Fruit fly (Drosophila melanogaster): ENCODE results near the gene CG32795.
A peak's percentile ranks its signal among the peaks of the same experiment; 100 is the strongest.

CG32795 gene

DNA sequence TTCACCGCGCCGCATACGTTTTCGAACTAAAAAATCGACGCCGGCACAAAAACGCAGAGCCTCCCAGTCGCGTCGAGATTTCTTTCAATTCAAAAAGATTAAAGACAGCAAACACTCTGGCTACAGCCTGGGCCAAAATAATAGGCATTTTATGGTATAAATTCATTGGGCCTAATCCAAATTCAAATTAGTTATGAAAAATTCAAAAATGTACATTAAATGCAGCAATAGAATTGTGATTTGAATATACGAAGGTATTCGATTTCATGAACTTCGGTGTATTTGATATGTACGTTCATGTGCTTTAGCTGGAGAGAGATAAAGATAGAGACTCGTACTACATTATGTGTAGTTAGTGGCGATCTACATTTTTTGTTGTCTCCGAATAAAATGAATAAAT, 46.3 kb downstream of the CG32795 start, which contains the start of gene Syx4 (continued):
- TF ChIP-seq hb (GFP tag; IDR thresholded peaks at IDR 0.05; ENCODE audit: partially characterized antibody) (no peak), ham (GFP tag; IDR thresholded peaks at IDR 0.05) (peak; percentile 51; the same call in 1 of the 2 replicates), gcm (GFP tag; optimal IDR thresholded peaks at IDR 0.05) (peak; percentile 85), otp (GFP tag; IDR thresholded peaks at IDR 0.05) (peak; percentile 86), CG11723 (GFP tag; optimal IDR thresholded peaks at IDR 0.05) (peak; percentile 77), Sry-β (GFP tag; optimal IDR thresholded peaks at IDR 0.05) (peak; percentile 16), Nf-YC (tag; optimal IDR thresholded peaks at IDR 0.05) (peak; percentile 55), gsb-n (tag; optimal IDR thresholded peaks at IDR 0.05) (peak; percentile 79), aop (GFP tag; IDR thresholded peaks at IDR 0.05) (0 out of 2 replicates have a peak, but pooled peaks have one; percentile 48), mld (GFP tag; IDR thresholded peaks at IDR 0.05; ENCODE audit: partially characterized antibody) (no peak), CG9932 (GFP tag; IDR thresholded peaks at IDR 0.05) (peak; percentile 86), wdn (GFP tag; IDR thresholded peaks at IDR 0.05) (peak; percentile 83), Atf6 (GFP tag; IDR thresholded peaks at IDR 0.05) (peak; percentile 94), slou (GFP tag; optimal IDR thresholded peaks at IDR 0.05) (no peak), Mes4 (GFP tag; optimal IDR thresholded peaks at IDR 0.05) (peak; percentile 76), bowl (GFP tag; IDR thresholded peaks at IDR 0.05) (peak; percentile 85), CG14050 (GFP tag; IDR thresholded peaks at IDR 0.05) (peak; percentile 86), CrebB (tag; optimal IDR thresholded peaks at IDR 0.05) (peak; percentile 90), CoRest (tag; optimal IDR thresholded peaks at IDR 0.05) (peak; percentile 90), onecut (GFP tag; IDR thresholded peaks at IDR 0.05) (peak; percentile 85), CG6813 (GFP tag; optimal IDR thresholded peaks at IDR 0.05) (peak; percentile 86), Mad (GFP tag; optimal IDR thresholded peaks at IDR 0.05) (peak; percentile 81), klu (GFP tag; IDR thresholded peaks at IDR 0.05) (peak; percentile 56; the same call in 1 of the 2 replicates), CG10959 (GFP tag; IDR thresholded peaks at IDR 0.05) (peak; percentile 58; the same call in 1 of the 2 replicates), abd-A (tag; optimal IDR thresholded peaks at IDR 0.05) (no peak), tup (GFP tag; optimal IDR thresholded peaks at IDR 0.05) (peak; percentile 86), CG33557 (GFP tag; optimal IDR thresholded peaks at IDR 0.05) (no peak), CG5180 (GFP tag; optimal IDR thresholded peaks at IDR 0.05) (peak; percentile 76), Side (GFP tag; optimal IDR thresholded peaks at IDR 0.05) (peak; percentile 87), CG43689 (GFP tag; IDR thresholded peaks at IDR 0.05) (peak; percentile 74), CG32532 (GFP tag; IDR thresholded peaks at IDR 0.05) (peak; percentile 94), emc (GFP tag; optimal IDR thresholded peaks at IDR 0.05) (peak; percentile 79), PHDP (tag; optimal IDR thresholded peaks at IDR 0.05) (peak; percentile 95), Fer2 (tag; optimal IDR thresholded peaks at IDR 0.05) (peak; percentile 78), CG1233 (GFP tag; optimal IDR thresholded peaks at IDR 0.05) (peak; percentile 87), bsh (GFP tag; optimal IDR thresholded peaks at IDR 0.05) (peak; percentile 69 to 88), NFAT (GFP tag; IDR thresholded peaks at IDR 0.05) (peak; percentile 85), CG3281 (GFP tag; optimal IDR thresholded peaks at IDR 0.05) (peak; percentile 93), Lhr (GFP tag; optimal IDR thresholded peaks at IDR 0.05) (peak; percentile 50), CG17568 (GFP tag; optimal IDR thresholded peaks at IDR 0.05) (peak; percentile 81), usp (GFP tag; optimal IDR thresholded peaks at IDR 0.05) (no peak), CG17912 (GFP tag; optimal IDR thresholded peaks at IDR 0.05) (no peak), grau (tag; optimal IDR thresholded peaks at IDR 0.05) (peak; percentile 91), jumu (GFP tag; optimal IDR thresholded peaks at IDR 0.05) (peak; percentile 82), Taf1 (GFP tag; IDR thresholded peaks at IDR 0.05) (peak; percentile 83), schlank (tag; optimal IDR thresholded peaks at IDR 0.05) (peak; percentile 89), lov (optimal IDR thresholded peaks at IDR 0.05) (no peak), lov (GFP tag; IDR thresholded peaks at IDR 0.05) (peak; percentile 53; the same call in 1 of the 3 replicates), Ets97D (GFP tag; optimal IDR thresholded peaks at IDR 0.05) (peak; percentile 63), CG17359 (tag; optimal IDR thresholded peaks at IDR 0.05) (peak; percentile 94), CG18011 (GFP tag; optimal IDR thresholded peaks at IDR 0.05) (peak; percentile 80)

Measured in whole organism, embryonic.